Fruit fly (Drosophila melanogaster) Kc167 (cell line): Measurements from ENCODE around the gene Pdxk.

Experiments
- Myc ChIP-seq: fragments of >200 bp; optimal IDR thresholded peaks from 2 replicates; lab custom pipeline; 2017; ENCODE audit warnings: missing external identifiers
- Sin3A ChIP-seq: fragments of >200 bp; optimal IDR thresholded peaks from 2 replicates; lab custom pipeline; 2018; ENCODE audit warnings: missing external identifiers
- h ChIP-seq: fragments of >200 bp; optimal IDR thresholded peaks from 3 replicates; lab custom pipeline; 2018; ENCODE audit warnings: missing external identifiers
- insv ChIP-seq: fragments of >200 bp; optimal IDR thresholded peaks from 3 replicates; lab custom pipeline; 2018; ENCODE audit warnings: missing external identifiers
- psq ChIP-seq: fragments of >200 bp; optimal IDR thresholded peaks from 2 replicates; lab custom pipeline; 2017; ENCODE audit warnings: missing external identifiers
- ttk ChIP-seq: sonication (Bioruptor generic); optimal IDR thresholded peaks from 2 replicates; lab custom pipeline; 2017; ENCODE audit warnings: missing external identifiers

The Pdxk gene

dm6 chr3L:9360217-9360692 lies at the start of gene Pdxk:
TSS of gene Pdxk (plus strand) at chr3L:9360316.
- no peak for TF ChIP-seq Myc
- TF ChIP-seq Sin3A = no peak
- TF ChIP-seq psq (lab: Kevin White, UChicago) = no peak
- TF ChIP-seq insv = no peak
- TF ChIP-seq h (lab: Kevin White, UChicago) = no peak
- TF ChIP-seq ttk (lab: Kevin White, UChicago) = no peak

DNA sequence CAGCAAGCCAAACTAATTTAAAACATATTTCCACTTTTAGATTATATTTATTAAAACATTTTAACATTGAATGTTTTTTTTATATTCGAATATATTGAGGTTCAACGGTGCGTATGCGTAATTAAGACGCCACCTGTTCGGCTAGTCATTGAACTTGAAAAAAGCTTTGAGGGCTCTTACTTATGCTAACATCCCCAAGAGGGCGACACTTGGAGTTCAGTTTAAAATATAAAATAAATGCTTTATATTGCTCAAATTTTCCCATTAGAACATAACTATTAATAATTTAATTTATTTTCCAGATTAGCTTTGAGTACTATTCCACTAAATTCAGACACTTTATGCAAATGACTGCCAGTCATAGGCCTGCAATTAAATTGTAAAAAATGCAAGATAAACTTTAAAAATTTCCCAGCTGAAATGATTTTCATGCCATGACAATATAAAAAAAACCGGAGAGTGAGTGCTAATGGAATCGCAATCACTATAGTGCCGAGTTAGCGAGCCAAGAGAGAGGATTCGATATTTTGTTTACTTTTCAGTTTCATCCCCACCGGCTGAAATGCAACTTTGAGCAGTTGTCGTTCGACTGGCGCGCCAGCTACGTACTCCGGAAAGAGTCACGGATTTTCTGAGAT lies 26.3 kb upstream of the Pdxk start, which contains the start of gene PGRP-LA:
Gene PGRP-LA (plus strand): TSS at position 588 of the 638 bp plus-strand sequence.
- TF ChIP-seq psq (lab: Kevin White, UChicago) (no peak), ttk (lab: Kevin White, UChicago) (no peak), Sin3A (no peak)

- TF ChIP-seq insv (no peak), Sin3A (no peak), h (lab: Kevin White, UChicago) (no peak), Myc (no peak), ttk (lab: Kevin White, UChicago) (no peak), psq (lab: Kevin White, UChicago) (no peak)
Measured at dm6 chr3L:9335711-9336110, 24.4 kb upstream of the Pdxk start.

- TF ChIP-seq h (lab: Kevin White, UChicago) = no peak
- TF ChIP-seq ttk (lab: Kevin White, UChicago) = no peak
- TF ChIP-seq psq (lab: Kevin White, UChicago) = no peak
Measured at dm6 chr3L:9337942-9338468, 22.1 kb upstream of the Pdxk start.

dm6 chr3L:9338510-9338909 lies 21.6 kb upstream of the Pdxk start, which contains the start of gene PGRP-LC:
TSS of gene PGRP-LC (plus strand) at chr3L:9338810.
- TF ChIP-seq ttk (lab: Kevin White, UChicago) = no peak
- no peak for TF ChIP-seq h (lab: Kevin White, UChicago)
- TF ChIP-seq Myc = no peak
- no peak for TF ChIP-seq psq (lab: Kevin White, UChicago)

- no peak for TF ChIP-seq ttk (lab: Kevin White, UChicago)
- no peak for TF ChIP-seq psq (lab: Kevin White, UChicago)
- no peak for TF ChIP-seq h (lab: Kevin White, UChicago)
- TF ChIP-seq Myc = no peak
Measured at dm6 chr3L:9339021-9339420, 21.1 kb upstream of the Pdxk start.

- no peak for TF ChIP-seq psq (lab: Kevin White, UChicago)
- no peak for TF ChIP-seq insv
- no peak for TF ChIP-seq ttk (lab: Kevin White, UChicago)
- no peak for TF ChIP-seq h (lab: Kevin White, UChicago)
- TF ChIP-seq Myc = no peak
- TF ChIP-seq Sin3A = no peak
Measured at dm6 chr3L:9340232-9340631, 19.9 kb upstream of the Pdxk start.

DNA sequence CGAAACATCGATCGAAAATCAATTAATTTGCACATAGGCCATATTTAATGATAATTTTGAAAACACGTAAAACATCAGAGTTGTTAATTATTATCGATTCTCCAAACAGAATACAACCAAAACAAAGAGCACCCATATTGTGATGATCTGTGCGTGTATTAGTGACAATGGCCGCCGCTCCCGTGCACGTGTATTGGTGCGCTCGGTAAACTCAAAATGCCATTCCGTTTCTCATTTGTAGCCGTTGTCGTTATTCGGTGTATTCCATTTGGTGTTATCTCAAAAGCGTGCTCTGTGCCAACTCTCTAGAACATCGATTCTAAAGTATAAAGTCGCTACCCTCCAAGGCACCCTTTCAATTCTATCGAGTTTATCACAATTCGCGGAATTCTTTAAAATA lies 19.3 kb upstream of the Pdxk start:
- no peak for TF ChIP-seq psq (lab: Kevin White, UChicago)
- no peak for TF ChIP-seq Myc
- TF ChIP-seq insv = no peak
- TF ChIP-seq h (lab: Kevin White, UChicago) = no peak
- TF ChIP-seq ttk (lab: Kevin White, UChicago) = no peak

DNA sequence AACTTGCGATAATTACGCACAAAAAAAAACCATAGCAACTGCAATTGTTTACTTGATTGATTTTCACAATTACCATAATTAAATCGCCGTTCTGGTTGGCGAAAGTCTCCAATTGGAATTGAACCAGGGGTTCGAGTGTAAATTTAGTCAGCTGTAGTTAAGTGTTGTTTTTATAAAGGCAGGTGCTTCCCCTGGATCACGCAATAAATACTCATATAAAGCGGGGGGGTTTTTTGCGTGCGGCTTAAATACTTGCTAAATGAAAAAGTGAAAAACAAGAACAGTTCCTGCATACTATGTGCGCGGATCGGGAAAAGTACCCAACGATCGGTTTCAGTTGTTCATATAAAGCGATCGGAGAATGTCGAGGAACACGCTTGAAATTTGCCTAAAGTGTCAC lies 16.2 kb upstream of the Pdxk start:
- TF ChIP-seq ttk (lab: Kevin White, UChicago) (no peak), insv (no peak), Myc (no peak), Sin3A (no peak), h (lab: Kevin White, UChicago) (no peak), psq (lab: Kevin White, UChicago) (no peak)

DNA sequence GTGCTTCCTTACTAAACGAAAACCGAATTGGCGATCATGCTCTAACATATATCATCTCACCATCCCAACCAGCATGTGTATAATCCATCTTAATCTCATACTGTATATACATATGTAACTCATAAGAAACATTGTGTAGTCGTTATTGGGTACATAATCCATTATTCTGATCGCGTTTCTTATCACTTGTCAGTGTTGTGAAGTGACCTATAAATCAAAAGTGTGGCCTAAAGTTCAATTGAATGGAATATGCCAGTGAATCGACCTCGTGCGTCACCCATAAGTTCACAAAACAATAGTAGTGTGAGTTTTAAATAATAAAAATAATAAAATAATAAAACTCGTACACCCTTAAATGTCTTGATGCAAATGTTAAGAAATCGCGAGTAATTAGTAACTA lies 15.0 kb upstream of the Pdxk start:
- no peak for TF ChIP-seq insv
- no peak for TF ChIP-seq h (lab: Kevin White, UChicago)
- TF ChIP-seq Myc = no peak
- no peak for TF ChIP-seq ttk (lab: Kevin White, UChicago)
- TF ChIP-seq psq (lab: Kevin White, UChicago) = no peak
- TF ChIP-seq Sin3A = no peak

DNA sequence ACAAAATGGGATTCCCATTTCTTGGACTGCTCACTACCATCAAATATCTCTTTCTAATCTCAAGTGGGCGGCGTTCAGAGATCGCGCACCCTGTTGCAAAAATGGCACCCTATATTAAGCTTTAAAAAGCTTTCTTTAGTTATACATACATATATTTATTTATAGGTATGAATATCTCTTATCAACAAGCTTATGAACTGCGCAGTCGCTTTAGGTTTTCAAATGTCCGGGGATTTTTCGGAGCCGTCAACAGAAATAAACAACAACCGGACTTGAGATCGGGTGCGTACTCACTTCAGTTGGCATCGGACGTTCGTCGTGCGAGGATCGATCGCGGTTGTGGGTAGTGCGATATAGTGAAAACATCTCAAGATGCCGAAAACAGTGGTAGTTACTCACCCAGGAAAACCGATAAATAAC lies 10.8 kb upstream of the Pdxk start, which contains the start of gene PGRP-LF:
Gene PGRP-LF (plus strand): TSS at position 296 of the 420 bp plus-strand sequence.
- no peak for TF ChIP-seq h (lab: Kevin White, UChicago)
- TF ChIP-seq insv = no peak
- no peak for TF ChIP-seq psq (lab: Kevin White, UChicago)

DNA sequence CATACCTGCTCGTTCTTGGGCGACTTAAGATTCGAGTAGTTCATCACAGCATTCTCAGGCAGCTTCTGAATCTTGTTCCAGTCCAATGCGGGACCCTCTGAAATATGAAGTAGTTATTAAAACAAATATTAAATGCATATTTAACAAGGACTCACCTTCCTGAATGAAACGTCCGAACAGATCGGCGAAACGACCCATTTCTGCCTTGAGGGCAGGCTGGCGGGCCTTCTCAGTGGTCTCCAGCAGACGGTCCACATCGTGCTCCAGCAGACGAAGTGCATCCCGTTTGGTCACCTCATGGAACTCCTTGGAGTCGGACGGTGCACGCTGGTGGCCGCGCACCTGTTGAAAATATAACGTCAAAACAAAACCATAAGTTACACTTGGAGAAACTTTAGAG lies 6.4 kb upstream of the Pdxk start, which contains the start of gene CG32040:
Gene CG32040 (plus strand): TSS at position 301 of the 400 bp plus-strand sequence.
- TF ChIP-seq psq (lab: Kevin White, UChicago) (no peak), Myc (no peak), ttk (lab: Kevin White, UChicago) (no peak), Sin3A (no peak), h (lab: Kevin White, UChicago) (no peak), insv (no peak)

DNA sequence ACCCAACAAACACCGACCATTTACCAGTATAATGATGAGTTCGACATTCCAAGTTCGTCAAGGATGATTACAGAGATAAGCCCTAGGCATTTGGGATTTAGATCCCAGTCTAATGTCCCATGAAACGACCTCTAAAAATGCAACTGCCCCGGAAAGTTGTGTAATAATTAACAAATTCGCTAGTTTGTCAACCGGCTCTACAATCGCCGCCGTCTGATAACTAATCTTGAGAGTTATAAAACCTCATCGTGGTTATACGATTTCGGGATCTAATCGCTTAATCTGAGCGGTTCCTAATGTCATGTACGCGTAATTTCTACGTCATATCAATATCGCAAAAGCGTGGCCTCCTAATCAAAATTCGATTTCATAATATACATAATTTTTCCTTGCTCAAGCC lies 4.6 kb upstream of the Pdxk start:
- TF ChIP-seq psq (lab: Kevin White, UChicago) = no peak
- no peak for TF ChIP-seq Myc
- no peak for TF ChIP-seq h (lab: Kevin White, UChicago)
- TF ChIP-seq Sin3A = no peak
- no peak for TF ChIP-seq insv
- no peak for TF ChIP-seq ttk (lab: Kevin White, UChicago)
